Worm (Caenorhabditis elegans): ENCODE data around the gene ZC404.15.

DNA sequence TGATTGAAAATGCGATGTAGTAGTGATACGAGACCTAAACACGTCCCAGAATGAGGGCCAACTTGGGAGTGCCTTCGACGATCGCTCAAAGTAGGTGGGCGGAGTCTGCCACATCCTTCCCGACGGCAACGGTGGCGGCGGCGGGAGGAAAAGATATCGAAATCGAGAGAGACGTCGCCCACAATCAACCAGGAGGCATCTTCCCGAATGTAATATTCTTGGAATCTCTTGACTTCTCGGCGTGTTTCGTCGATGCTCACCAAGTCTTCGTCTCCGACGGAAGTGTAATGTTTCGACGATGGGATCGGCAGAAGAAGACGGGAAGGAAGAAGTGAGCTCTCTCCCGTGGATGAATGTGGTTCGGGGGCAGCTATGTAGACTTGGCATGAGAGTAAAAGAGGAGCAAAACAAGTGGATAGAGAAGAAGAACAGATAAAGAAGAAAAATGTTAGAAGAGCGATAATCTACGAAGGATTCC lies 11.8 kb upstream of the ZC404.15 start, which contains the start of the genes T25F10.1 and clik-1:
- TF ChIP-seq ama-1 (optimal IDR thresholded peaks at IDR 0.05) = no peak
- no peak for TF ChIP-seq nhr-25 (tag; optimal IDR thresholded peaks at IDR 0.05; ENCODE audit: borderline replicate concordance, insufficient read depth)
- no peak for TF ChIP-seq fkh-10 (GFP tag; optimal IDR thresholded peaks at IDR 0.05)
- TF ChIP-seq R02D3.7 (tag; optimal IDR thresholded peaks at IDR 0.05) = no peak
- no peak for TF ChIP-seq nhr-48 (tag; optimal IDR thresholded peaks at IDR 0.05)
- no peak for TF ChIP-seq egl-27 (tag; optimal IDR thresholded peaks at IDR 0.05)

All from whole organism, L4 larva.